Worm (Caenorhabditis elegans): ENCODE measurements around the gene F35H8.4.

Gene F35H8.4

ce11 chrII:9559929-9560328 is at the start of gene F35H8.4:
Gene F35H8.4, minus strand, starts transcription at chrII:9560029.
- no peak for TF ChIP-seq lin-35 (GFP tag; optimal IDR thresholded peaks at IDR 0.05)
- no peak for TF ChIP-seq efl-1 (optimal IDR thresholded peaks at IDR 0.05)
- peak in 1 of 2 experiments; percentile 55 for TF ChIP-seq efl-1 (GFP tag; optimal IDR thresholded peaks at IDR 0.05 in 1 of 2)

ce11 chrII:9609296-9609695 is 49.5 kb upstream of the F35H8.4 start, which contains the start of gene pap-2:
Gene pap-2, minus strand, starts transcription at chrII:9609396.
- TF ChIP-seq mep-1 (tag; optimal IDR thresholded peaks at IDR 0.05): no peak
- no peak for TF ChIP-seq grh-1 (GFP tag; IDR thresholded peaks at IDR 0.05)
- TF ChIP-seq nhr-28 (tag; optimal IDR thresholded peaks at IDR 0.05): no peak
- TF ChIP-seq snu-23 (GFP tag; optimal IDR thresholded peaks at IDR 0.05): no peak
- no peak for TF ChIP-seq swsn-7 (tag; optimal IDR thresholded peaks at IDR 0.05)
- TF ChIP-seq aly-2 (tag; optimal IDR thresholded peaks at IDR 0.05): no peak
- TF ChIP-seq lin-39 (tag; optimal IDR thresholded peaks at IDR 0.05): no peak
- no peak for TF ChIP-seq lsy-2 (tag; optimal IDR thresholded peaks at IDR 0.05)
- TF ChIP-seq elt-2 (tag; optimal IDR thresholded peaks at IDR 0.05): no peak
- no peak for TF ChIP-seq hlh-4 (tag; optimal IDR thresholded peaks at IDR 0.05)
- TF ChIP-seq nhr-90 (tag; optimal IDR thresholded peaks at IDR 0.05; ENCODE audit: poor library complexity): no peak
- no peak for TF ChIP-seq fkh-4 (tag; optimal IDR thresholded peaks at IDR 0.05; ENCODE audit: borderline replicate concordance)

- peak; percentile 62 for TF ChIP-seq nhr-19 (GFP tag; conservative IDR thresholded peaks at IDR 0.05)
- TF ChIP-seq dpl-1 (GFP tag; optimal IDR thresholded peaks at IDR 0.05): no peak
- TF ChIP-seq lin-35 (GFP tag; optimal IDR thresholded peaks at IDR 0.05): peak in 1 of 2 experiments; percentile 3
- no peak for TF ChIP-seq zag-1 (tag; optimal IDR thresholded peaks at IDR 0.05)
- no peak for TF ChIP-seq pqm-1 (tag; optimal IDR thresholded peaks at IDR 0.05)
- TF ChIP-seq nhr-28 (tag; optimal IDR thresholded peaks at IDR 0.05): no peak
- TF ChIP-seq unc-98 (GFP tag; IDR thresholded peaks at IDR 0.05): no peak
- peak; percentile 63 for TF ChIP-seq elt-2 (tag; optimal IDR thresholded peaks at IDR 0.05)
Observed at ce11 chrII:9607137-9607536, 47.3 kb upstream of the F35H8.4 start.

- no peak for TF ChIP-seq fos-1 (tag; optimal IDR thresholded peaks at IDR 0.05)
- no peak for TF ChIP-seq mep-1 (tag; optimal IDR thresholded peaks at IDR 0.05)
- TF ChIP-seq lir-3 (tag; optimal IDR thresholded peaks at IDR 0.05; ENCODE audit: poor library complexity): no peak
- TF ChIP-seq blmp-1 (tag; optimal IDR thresholded peaks at IDR 0.05): no peak
- TF ChIP-seq elt-3 (tag; optimal IDR thresholded peaks at IDR 0.05): no peak
- no peak for TF ChIP-seq nhr-77 (tag; optimal IDR thresholded peaks at IDR 0.05)
- TF ChIP-seq jun-1 (tag; optimal IDR thresholded peaks at IDR 0.05): no peak
- peak in 1 of 2 experiments; percentile 44 for TF ChIP-seq lin-35 (GFP tag; optimal IDR thresholded peaks at IDR 0.05)
- TF ChIP-seq nhr-47 (tag; optimal IDR thresholded peaks at IDR 0.05): no peak
- no peak for TF ChIP-seq efl-1 (optimal IDR thresholded peaks at IDR 0.05)
- TF ChIP-seq efl-1 (GFP tag; optimal IDR thresholded peaks at IDR 0.05 in 1 of 2): peak in 1 of 2 experiments; percentile 42
Observed at ce11 chrII:9606485-9607036, 46.7 kb upstream of the F35H8.4 start.

- no peak for TF ChIP-seq nhr-28 (tag; optimal IDR thresholded peaks at IDR 0.05)
- TF ChIP-seq ceh-90 (tag; optimal IDR thresholded peaks at IDR 0.05): no peak
- no peak for TF ChIP-seq nhr-77 (tag; optimal IDR thresholded peaks at IDR 0.05)
- TF ChIP-seq tbx-2 (tag; optimal IDR thresholded peaks at IDR 0.05): no peak
- no peak for TF ChIP-seq xbp-1 (tag; optimal IDR thresholded peaks at IDR 0.05)
- TF ChIP-seq mep-1 (tag; optimal IDR thresholded peaks at IDR 0.05): no peak
- no peak for TF ChIP-seq sup-37 (GFP tag; optimal IDR thresholded peaks at IDR 0.05)
- TF ChIP-seq skn-1 (tag; optimal IDR thresholded peaks at IDR 0.05): no peak
- no peak for TF ChIP-seq irx-1 (tag; optimal IDR thresholded peaks at IDR 0.05)
- TF ChIP-seq pqm-1 (tag; optimal IDR thresholded peaks at IDR 0.05): no peak
- peak in 1 of 2 experiments; percentile 32 for TF ChIP-seq lsy-2 (tag; optimal IDR thresholded peaks at IDR 0.05)
- TF ChIP-seq egl-13 (tag; optimal IDR thresholded peaks at IDR 0.05): no peak
- TF ChIP-seq hlh-4 (tag; optimal IDR thresholded peaks at IDR 0.05): no peak
- TF ChIP-seq C16A3.4 (tag; optimal IDR thresholded peaks at IDR 0.05): no peak
- peak in 1 of 2 experiments; percentile 7 for TF ChIP-seq lin-35 (GFP tag; optimal IDR thresholded peaks at IDR 0.05)
- TF ChIP-seq nhr-90 (tag; optimal IDR thresholded peaks at IDR 0.05; ENCODE audit: poor library complexity): no peak
- no peak for TF ChIP-seq fkh-4 (tag; optimal IDR thresholded peaks at IDR 0.05; ENCODE audit: borderline replicate concordance)
- no peak for TF ChIP-seq dpl-1 (GFP tag; optimal IDR thresholded peaks at IDR 0.05)
- TF ChIP-seq nhr-71 (tag; optimal IDR thresholded peaks at IDR 0.05): peak; percentile 45
- peak; percentile 39 for TF ChIP-seq nhr-19 (GFP tag; conservative IDR thresholded peaks at IDR 0.05)
- no peak for TF ChIP-seq aly-2 (tag; optimal IDR thresholded peaks at IDR 0.05)
- TF ChIP-seq vab-15 (tag; optimal IDR thresholded peaks at IDR 0.05): no peak
- no peak for TF ChIP-seq jun-1 (tag; optimal IDR thresholded peaks at IDR 0.05)
- no peak for TF ChIP-seq zag-1 (tag; optimal IDR thresholded peaks at IDR 0.05)
- TF ChIP-seq elt-3 (tag; optimal IDR thresholded peaks at IDR 0.05): peak in 3 of 6 experiments; percentile 8 to 85 (median 51)
- no peak for TF ChIP-seq ceh-82 (tag; optimal IDR thresholded peaks at IDR 0.05)
- TF ChIP-seq lin-39 (tag; optimal IDR thresholded peaks at IDR 0.05): peak; percentile 47
- peak; percentile 74 for TF ChIP-seq nhr-20 (tag; optimal IDR thresholded peaks at IDR 0.05)
- TF ChIP-seq nhr-47 (tag; optimal IDR thresholded peaks at IDR 0.05): no peak
- TF ChIP-seq nhr-85 (tag): peak; percentile 88
- no peak for TF ChIP-seq nhr-76 (tag; optimal IDR thresholded peaks at IDR 0.05)
Observed at ce11 chrII:9605954-9606353, 46.1 kb upstream of the F35H8.4 start.
